Worm (Caenorhabditis elegans): ENCODE measurements around the gene spp-16.

DNA sequence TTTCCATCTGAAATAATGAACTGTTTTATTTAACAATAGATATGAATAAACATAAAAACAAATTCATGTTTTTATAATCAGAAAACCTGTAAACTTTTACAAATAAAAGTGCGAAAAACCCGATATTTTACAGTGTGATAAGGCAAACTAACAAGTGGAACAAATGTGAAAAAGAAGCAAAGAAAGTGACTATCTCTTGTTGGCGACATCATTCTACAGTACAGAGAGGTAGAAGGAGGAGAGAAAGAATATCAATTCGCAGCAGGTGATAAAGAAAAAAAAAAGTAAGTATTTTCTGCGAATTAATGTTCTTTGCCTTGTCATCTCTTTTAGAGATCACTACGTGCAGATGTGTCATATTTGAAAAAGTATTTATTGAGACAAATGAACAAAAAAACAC is 41.3 kb downstream of the spp-16 start:
- TF ChIP-seq mdl-1 (tag; optimal IDR thresholded peaks at IDR 0.05) (peak in 1 of 2 experiments; percentile 9), lin-39 (tag; optimal IDR thresholded peaks at IDR 0.05) (no peak), fkh-10 (GFP tag; optimal IDR thresholded peaks at IDR 0.05) (no peak), dpl-1 (GFP tag; optimal IDR thresholded peaks at IDR 0.05) (no peak), zag-1 (tag; optimal IDR thresholded peaks at IDR 0.05) (no peak), nhr-237 (tag; optimal IDR thresholded peaks at IDR 0.05) (no peak), hlh-17 (GFP tag; optimal IDR thresholded peaks at IDR 0.05; ENCODE audit: borderline replicate concordance) (no peak), unc-30 (tag; optimal IDR thresholded peaks at IDR 0.05) (no peak), elt-3 (tag; optimal IDR thresholded peaks at IDR 0.05) (peak in 2 of 6 experiments; percentile 16 to 55), ceh-8 (GFP tag; optimal IDR thresholded peaks at IDR 0.05) (no peak)

Measured in whole organism, L1 larva.